Worm (Caenorhabditis elegans) whole organism, midembryonic: ENCODE results near the gene sam-4.

Source experiments
- T22C8.4 ChIP-seq: fragments of 200-800 bp; sonication (Bioruptor generic); IDR thresholded peaks from 2 replicates; pipeline ENCODE4 v1.3.6; 2022; ENCODE audit warnings: missing genetic modification characterization, missing compliant biosample characterization
- flt-1 ChIP-seq: fragments of 200-800 bp; sonication (Bioruptor generic); IDR thresholded peaks from 2 replicates; pipeline ENCODE4 v1.3.6; 2022; ENCODE audit warnings: missing genetic modification characterization, missing compliant biosample characterization
- klf-2 ChIP-seq: fragments of 200-800 bp; sonication (Bioruptor generic); conservative IDR thresholded peaks from 2 replicates; pipeline ENCODE4 v1.3.6; 2022; ENCODE audit warnings: missing genetic modification reagents, missing genetic modification characterization, missing compliant biosample characterization
- med-1 ChIP-seq: sonication (generic microtip); optimal IDR thresholded peaks from 2 replicates; lab custom pipeline; 2017; ENCODE audit warnings: missing genetic modification characterization, mild to moderate bottlenecking, missing compliant biosample characterization, antibody characterized with exemption, missing genetic modification reagents; ENCODE audit not compliant: insufficient read depth
- ref-1 ChIP-seq: fragments of 200-800 bp; sonication (Bioruptor generic); conservative IDR thresholded peaks from 2 replicates; pipeline ENCODE4 v1.3.6; 2022; ENCODE audit warnings: missing genetic modification reagents, missing genetic modification characterization, missing compliant biosample characterization
- tab-1 ChIP-seq: fragments of 200-800 bp; sonication (Bioruptor generic); IDR thresholded peaks from 2 replicates; pipeline ENCODE4 v1.3.6; 2022; ENCODE audit warnings: missing genetic modification characterization, missing compliant biosample characterization
- ztf-23 ChIP-seq: fragments of 200-800 bp; sonication (Bioruptor generic); IDR thresholded peaks from 2 replicates; pipeline ENCODE4 v1.3.6; 2022; ENCODE audit warnings: missing genetic modification reagents, missing genetic modification characterization, missing compliant biosample characterization
- ztf-29 ChIP-seq: fragments of 200-800 bp; sonication (Bioruptor generic); IDR thresholded peaks from 2 replicates; pipeline ENCODE4 v1.3.6; 2022; ENCODE audit warnings: missing genetic modification reagents, missing genetic modification characterization, missing compliant biosample characterization

- TF ChIP-seq T22C8.4 (no peak), tab-1 (no peak), ztf-29 (GFP tag; lab: Robert Waterston, UW) (no peak), flt-1 (GFP tag; lab: Robert Waterston, UW) (no peak), med-1 (GFP tag; lab: Kevin White, UChicago) (no peak), ref-1 (GFP tag; lab: Robert Waterston, UW) (no peak), ztf-23 (GFP tag; lab: Robert Waterston, UW) (no peak), klf-2 (no peak)
These were observed 19.7 kb upstream of the sam-4 start, which contains the start of gene C25H3.7 for ce11 chrII:5668830-5669229.
